Worm (Caenorhabditis elegans): ENCODE measurements around the gene mmad-1.

- TF ChIP-seq nhr-25 (tag; optimal IDR thresholded peaks at IDR 0.05) (peak; percentile 20), nhr-11 (tag; optimal IDR thresholded peaks at IDR 0.05) (no peak), aly-2 (tag; optimal IDR thresholded peaks at IDR 0.05) (no peak), nhr-28 (tag; optimal IDR thresholded peaks at IDR 0.05) (no peak), unc-62 (GFP tag; optimal IDR thresholded peaks at IDR 0.05) (no peak)
Observed at ce11 chrIII:13556039-13556438, 7.2 kb upstream of the mmad-1 start.
